Worm (Caenorhabditis elegans) whole organism, L1 larva: Measurements from ENCODE around the gene H19J13.2.
A peak's percentile ranks its signal among the peaks of the same experiment; 100 is the strongest.

Source experiments
- C16A3.4 ChIP-seq: fragments of 150-350 bp; optimal IDR thresholded peaks from 2 replicates; lab custom pipeline; 2014; ENCODE audit warnings: missing biosample characterization, missing genetic modification characterization
- C34B4.2 ChIP-seq: sonication (generic microtip); optimal IDR thresholded peaks from 2 replicates; lab custom pipeline; 2017; ENCODE audit warnings: mild to moderate bottlenecking, missing genetic modification characterization, missing compliant biosample characterization
- F16B12.6 ChIP-seq: fragments of 150-350 bp; optimal IDR thresholded peaks from 2 replicates; lab custom pipeline; 2014; ENCODE audit warnings: missing biosample characterization, missing genetic modification characterization
- aha-1 ChIP-seq: fragments of 150-350 bp; optimal IDR thresholded peaks from 2 replicates; lab custom pipeline; 2014; ENCODE audit warnings: missing biosample characterization, missing genetic modification characterization
- aly-2 ChIP-seq: fragments of 150-350 bp; optimal IDR thresholded peaks from 2 replicates; lab custom pipeline; 2014; ENCODE audit warnings: missing biosample characterization, missing genetic modification characterization
- blmp-1 ChIP-seq: fragments of 150-350 bp; optimal IDR thresholded peaks from 2 replicates; lab custom pipeline; 2014; ENCODE audit warnings: missing biosample characterization, missing genetic modification characterization
- ceh-63 ChIP-seq: fragments of 200-800 bp; sonication (Bioruptor generic); optimal IDR thresholded peaks from 2 replicates; lab custom pipeline; 2018; ENCODE audit warnings: mild to moderate bottlenecking, missing genetic modification characterization, missing compliant biosample characterization
- ceh-90 ChIP-seq: sonication (generic microtip); optimal IDR thresholded peaks from 2 replicates; lab custom pipeline; 2016; ENCODE audit warnings: missing genetic modification characterization, missing compliant biosample characterization
- ces-1 ChIP-seq: fragments of 150-350 bp; optimal IDR thresholded peaks from 2 replicates; lab custom pipeline; 2014; ENCODE audit warnings: missing biosample characterization, missing genetic modification reagents, missing genetic modification characterization
- dpl-1 ChIP-seq, 3 experiments: fragments of 150-350 bp in 2 of 3; sonication (generic microtip) in 1 of 3; optimal IDR thresholded peaks; 2 replicates each; lab custom pipeline; 2014 to 2017; ENCODE audit warnings: missing biosample characterization in 3 of 3, missing genetic modification characterization in 3 of 3, missing genetic modification reagents in 3 of 3
- efl-1 ChIP-seq, 4 experiments: fragments of 150-350 bp; optimal IDR thresholded peaks in 3 of 4; peaks in 1 of 4; 1 replicate in 1 of 4; 2 replicates in 3 of 4; lab custom pipeline; 2014; ENCODE audit warnings: missing biosample characterization in 2 of 4, missing genetic modification characterization in 2 of 4, missing genetic modification reagents in 2 of 4
- efl-3 ChIP-seq: fragments of 200-800 bp; sonication (Bioruptor generic); optimal IDR thresholded peaks from 2 replicates; lab custom pipeline; 2018; ENCODE audit warnings: mild to moderate bottlenecking, missing genetic modification characterization, missing compliant biosample characterization
- egl-13 ChIP-seq: sonication (generic microtip); optimal IDR thresholded peaks from 2 replicates; lab custom pipeline; 2016; ENCODE audit warnings: missing genotype, missing genetic modification reagents, missing genetic modification characterization, missing compliant biosample characterization
- elt-2 ChIP-seq: sonication (generic microtip); optimal IDR thresholded peaks from 2 replicates; lab custom pipeline; 2016; ENCODE audit warnings: missing genetic modification characterization, mild to moderate bottlenecking, inconsistent platforms, missing compliant biosample characterization, missing genetic modification reagents
- fkh-10 ChIP-seq: sonication (generic microtip); optimal IDR thresholded peaks from 2 replicates; lab custom pipeline; 2017; ENCODE audit warnings: missing biosample characterization, missing genetic modification reagents, missing genetic modification characterization
- grh-1 ChIP-seq: fragments of 200-800 bp; sonication (Bioruptor generic); IDR thresholded peaks from 2 replicates; pipeline ENCODE4 v1.3.6; 2022; ENCODE audit warnings: missing genetic modification reagents, missing genetic modification characterization, missing compliant biosample characterization
- jun-1 ChIP-seq: fragments of 150-350 bp; optimal IDR thresholded peaks from 2 replicates; lab custom pipeline; 2014; ENCODE audit warnings: missing biosample characterization, missing genetic modification reagents, missing genetic modification characterization
- lin-14 ChIP-seq: fragments of 200-800 bp; sonication (Bioruptor generic); optimal IDR thresholded peaks from 2 replicates; lab custom pipeline; 2018; ENCODE audit warnings: mild to moderate bottlenecking, missing genetic modification characterization, moderate library complexity, missing compliant biosample characterization
- lin-39 ChIP-seq: fragments of 150-350 bp; optimal IDR thresholded peaks from 2 replicates; lab custom pipeline; 2014; ENCODE audit warnings: missing biosample characterization, missing genetic modification reagents, missing genetic modification characterization
- lir-3 ChIP-seq: sonication (generic microtip); optimal IDR thresholded peaks from 2 replicates; lab custom pipeline; 2016; ENCODE audit warnings: mild to moderate bottlenecking, missing genetic modification characterization, moderate library complexity, missing compliant biosample characterization; ENCODE audit not compliant: poor library complexity
- lsy-2 ChIP-seq, 2 experiments: fragments of 150-350 bp; optimal IDR thresholded peaks; 2 replicates each; lab custom pipeline; 2014; ENCODE audit warnings: missing biosample characterization in 2 of 2, missing genetic modification characterization in 2 of 2
- nhr-47 ChIP-seq: sonication (generic microtip); optimal IDR thresholded peaks from 2 replicates; lab custom pipeline; 2016; ENCODE audit warnings: mild to moderate bottlenecking, missing genetic modification characterization, moderate library complexity, missing compliant biosample characterization
- nhr-76 ChIP-seq: sonication (generic microtip); optimal IDR thresholded peaks from 2 replicates; lab custom pipeline; 2017; ENCODE audit warnings: missing biosample characterization, missing genetic modification characterization
- nhr-84 ChIP-seq: sonication (generic microtip); optimal IDR thresholded peaks from 2 replicates; lab custom pipeline; 2017; ENCODE audit warnings: missing biosample characterization, missing genetic modification characterization
- nhr-85 ChIP-seq: sonication (generic microtip); peaks from one replicate; lab custom pipeline; 2016; ENCODE audit warnings: missing genetic modification characterization, inconsistent platforms, missing compliant biosample characterization
- pqm-1 ChIP-seq: sonication (generic microtip); optimal IDR thresholded peaks from 3 replicates; lab custom pipeline; 2017; ENCODE audit warnings: missing biosample characterization, missing genetic modification characterization
- rnt-1 ChIP-seq: sonication (generic microtip); optimal IDR thresholded peaks from 2 replicates; lab custom pipeline; 2016; ENCODE audit warnings: mild to moderate bottlenecking, missing genetic modification characterization, moderate library complexity, missing compliant biosample characterization
- skn-1 ChIP-seq: fragments of 150-350 bp; optimal IDR thresholded peaks from 2 replicates; lab custom pipeline; 2014; ENCODE audit warnings: missing biosample characterization, missing genetic modification characterization
- snpc-4 ChIP-seq: fragments of 150-350 bp; optimal IDR thresholded peaks from 2 replicates; lab custom pipeline; 2014; ENCODE audit warnings: missing biosample characterization, missing genetic modification characterization
- snu-23 ChIP-seq: sonication (generic microtip); optimal IDR thresholded peaks from 2 replicates; lab custom pipeline; 2016; ENCODE audit warnings: missing genetic modification characterization, missing compliant biosample characterization
- sox-4 ChIP-seq: sonication (generic microtip); optimal IDR thresholded peaks from 2 replicates; lab custom pipeline; 2016; ENCODE audit warnings: missing genetic modification characterization, missing compliant biosample characterization
- sup-37 ChIP-seq: fragments of 200-800 bp; sonication (Bioruptor generic); optimal IDR thresholded peaks from 2 replicates; lab custom pipeline; 2018; ENCODE audit warnings: mild to moderate bottlenecking, missing genetic modification characterization, missing compliant biosample characterization
- unc-130 ChIP-seq: fragments of 150-350 bp; optimal IDR thresholded peaks from 2 replicates; lab custom pipeline; 2017; ENCODE audit warnings: missing biosample characterization, missing genetic modification characterization, inconsistent platforms
- unc-86 ChIP-seq: sonication (generic microtip); optimal IDR thresholded peaks from 2 replicates; lab custom pipeline; 2016; ENCODE audit warnings: missing genetic modification characterization, missing compliant biosample characterization
- zip-4 ChIP-seq: fragments of 200-800 bp; sonication (Bioruptor generic); optimal IDR thresholded peaks from 2 replicates; lab custom pipeline; 2018; ENCODE audit warnings: mild to moderate bottlenecking, missing genetic modification characterization, moderate library complexity, missing compliant biosample characterization
- ztf-4 ChIP-seq: fragments of 150-350 bp; optimal IDR thresholded peaks from 2 replicates; lab custom pipeline; 2014; ENCODE audit warnings: missing biosample characterization, missing genetic modification characterization

Gene H19J13.2

ce11 chrX:12252189-12252588, 21.6 kb downstream of the H19J13.2 start:
- TF ChIP-seq blmp-1 (tag; lab: Kevin White, UChicago): no peak
- peak; percentile 59 for TF ChIP-seq fkh-10 (GFP tag; lab: Kevin White, UChicago)
- TF ChIP-seq ces-1: peak; percentile 23
- TF ChIP-seq, all 84 proteins: peak for 2

- TF ChIP-seq ceh-90 (tag; lab: Kevin White, UChicago): no peak
- peak; percentile 2 for TF ChIP-seq lin-14 (GFP tag; lab: Kevin White, UChicago)
- TF ChIP-seq rnt-1 (tag; lab: Kevin White, UChicago): peak; percentile 44
- no peak for TF ChIP-seq aly-2 (tag; lab: Kevin White, UChicago)
- no peak for TF ChIP-seq ceh-63
Measured at ce11 chrX:12248140-12248539, 25.6 kb downstream of the H19J13.2 start.

ce11 chrX:12242902-12243301, 30.9 kb downstream of the H19J13.2 start:
- TF ChIP-seq pqm-1 (no peak), snpc-4 (tag; lab: Kevin White, UChicago) (no peak), C16A3.4 (no peak), nhr-85 (no peak), grh-1 (GFP tag; lab: Robert Waterston, UW) (no peak), unc-86 (tag; lab: Kevin White, UChicago) (no peak), nhr-84 (tag; lab: Kevin White, UChicago) (no peak), aha-1 (tag; lab: Kevin White, UChicago) (no peak), sox-4 (tag; lab: Kevin White, UChicago) (no peak), jun-1 (tag; lab: Kevin White, UChicago) (no peak), snu-23 (GFP tag; lab: Kevin White, UChicago) (no peak)

- TF ChIP-seq ztf-4 (tag; lab: Kevin White, UChicago) (no peak), elt-2 (peak; percentile 19)
Measured at ce11 chrX:12241457-12241856, 32.3 kb downstream of the H19J13.2 start, which contains the start of gene cest-3. Gene cest-3 (plus strand): TSS chrX:12241646.

- TF ChIP-seq blmp-1 (tag; lab: Kevin White, UChicago): peak; percentile 70
- TF ChIP-seq lir-3 (tag; lab: Kevin White, UChicago): no peak
- no peak for TF ChIP-seq efl-1 (optimal IDR thresholded peaks at IDR 0.05; lab: Kevin White, UChicago)
- TF ChIP-seq efl-1 (GFP tag; optimal IDR thresholded peaks at IDR 0.05 in 1 of 2; lab: Kevin White, UChicago): peak in 1 of 2 experiments; percentile 61
Measured at ce11 chrX:12235388-12235787, 38.4 kb downstream of the H19J13.2 start, which contains the start of gene C23H4.6. Gene C23H4.6 (plus strand): TSS chrX:12235606.

ce11 chrX:12234424-12234823, 39.3 kb downstream of the H19J13.2 start:
- TF ChIP-seq nhr-47: no peak
- no peak for TF ChIP-seq blmp-1 (tag; lab: Kevin White, UChicago)
- no peak for TF ChIP-seq efl-1 (optimal IDR thresholded peaks at IDR 0.05; lab: Kevin White, UChicago)
- peak in 1 of 2 experiments; percentile 20 for TF ChIP-seq efl-1 (GFP tag; optimal IDR thresholded peaks at IDR 0.05 in 1 of 2; lab: Kevin White, UChicago)
- TF ChIP-seq C16A3.4: no peak
- no peak for TF ChIP-seq lin-39 (tag; lab: Kevin White, UChicago)
- no peak for TF ChIP-seq C34B4.2 (tag; lab: Kevin White, UChicago)
- TF ChIP-seq, all 84 proteins: peak for 1

ce11 chrX:12230357-12230756, 43.4 kb downstream of the H19J13.2 start:
- TF ChIP-seq zip-4 (GFP tag; lab: Kevin White, UChicago): no peak
- peak; percentile 15 for TF ChIP-seq elt-2

- TF ChIP-seq unc-130 (tag; lab: Kevin White, UChicago) (no peak), ceh-63 (no peak), nhr-85 (no peak), lsy-2 (tag; optimal IDR thresholded peaks at IDR 0.05; lab: Kevin White, UChicago) (no peak), sup-37 (GFP tag; lab: Kevin White, UChicago) (no peak), efl-3 (GFP tag; lab: Kevin White, UChicago) (no peak), F16B12.6 (tag; lab: Kevin White, UChicago) (no peak), rnt-1 (tag; lab: Kevin White, UChicago) (no peak), nhr-76 (tag; lab: Kevin White, UChicago) (no peak), dpl-1 (GFP tag; optimal IDR thresholded peaks at IDR 0.05; lab: Kevin White, UChicago) (no peak), skn-1 (tag; lab: Kevin White, UChicago) (no peak), egl-13 (no peak)
- TF ChIP-seq, all 84 proteins: peak for 0
Measured at ce11 chrX:12229651-12230050, 44.1 kb downstream of the H19J13.2 start, which contains the start of gene cest-7. Gene cest-7 (plus strand): TSS chrX:12229951.
